Fruit fly (Drosophila melanogaster) whole organism, embryonic: Measurements from ENCODE around the gene CG13110.

Source experiments
- Abd-B ChIP-seq: fragments of 200-800 bp; sonication (Bioruptor generic); optimal IDR thresholded peaks from 2 replicates; lab custom pipeline; 2018; ENCODE audit warnings: missing biosample characterization, mild to moderate bottlenecking, missing genetic modification characterization, moderate library complexity
- Bteb2 ChIP-seq: fragments of 200-800 bp; sonication (Bioruptor generic); optimal IDR thresholded peaks from 2 replicates; lab custom pipeline; 2016; ENCODE audit warnings: missing biosample characterization, missing genetic modification characterization
- CG10462 ChIP-seq: fragments of 200-800 bp; sonication (Bioruptor generic); optimal IDR thresholded peaks from 2 replicates; lab custom pipeline; 2016; ENCODE audit warnings: missing biosample characterization, missing genetic modification characterization
- CG11696 ChIP-seq: fragments of 200-800 bp; sonication (Bioruptor generic); IDR thresholded peaks from 2 replicates; pipeline ENCODE4 v1.3.6; 2022; ENCODE audit warnings: missing biosample characterization, missing genetic modification characterization
- CG12104 ChIP-seq: fragments of 200-800 bp; sonication (Bioruptor generic); optimal IDR thresholded peaks from 3 replicates; lab custom pipeline; 2016; ENCODE audit warnings: missing biosample characterization, missing genetic modification characterization
- CG13624 ChIP-seq: fragments of 200-800 bp; sonication (Bioruptor generic); optimal IDR thresholded peaks from 2 replicates; lab custom pipeline; 2016; ENCODE audit warnings: missing biosample characterization, missing genetic modification characterization
- CG13894 ChIP-seq: fragments of 200-800 bp; sonication (Bioruptor generic); optimal IDR thresholded peaks from 3 replicates; lab custom pipeline; 2018; ENCODE audit warnings: missing biosample characterization, mild to moderate bottlenecking, missing genetic modification characterization, moderate library complexity
- CG2129 ChIP-seq: fragments of 200-800 bp; sonication (Bioruptor generic); IDR thresholded peaks from 2 replicates; pipeline ENCODE4 v1.3.6; 2022; ENCODE audit warnings: missing biosample characterization, missing genetic modification characterization; ENCODE audit not compliant: partially characterized antibody
- CG30403 ChIP-seq: fragments of 200-800 bp; sonication (Bioruptor generic); optimal IDR thresholded peaks from 3 replicates; lab custom pipeline; 2016; ENCODE audit warnings: missing biosample characterization, missing genetic modification characterization
- CG31388 ChIP-seq: fragments of 200-800 bp; sonication (Bioruptor generic); optimal IDR thresholded peaks from 2 replicates; lab custom pipeline; 2016; ENCODE audit warnings: missing biosample characterization, missing genetic modification characterization
- CG32767 ChIP-seq: fragments of 200-800 bp; sonication (Bioruptor generic); IDR thresholded peaks from 2 replicates; pipeline ENCODE4 v1.3.6; 2022; ENCODE audit warnings: missing biosample characterization, missing genetic modification characterization
- CG33213 ChIP-seq: fragments of 200-800 bp; sonication (Bioruptor generic); optimal IDR thresholded peaks from 3 replicates; lab custom pipeline; 2016; ENCODE audit warnings: missing biosample characterization, missing genetic modification characterization
- CG3847 ChIP-seq: fragments of 200-800 bp; sonication (Bioruptor generic); IDR thresholded peaks from 2 replicates; pipeline ENCODE4 v1.3.6; 2022; ENCODE audit warnings: missing biosample characterization, missing genetic modification characterization
- CG7372 ChIP-seq: fragments of 200-800 bp; sonication (Bioruptor generic); IDR thresholded peaks from 2 replicates; pipeline ENCODE4 v1.3.6; 2022; ENCODE audit warnings: missing biosample characterization, missing genetic modification characterization
- CG9215 ChIP-seq: fragments of 200-800 bp; sonication (Bioruptor generic); IDR thresholded peaks from 2 replicates; pipeline ENCODE4 v1.3.6; 2022; ENCODE audit warnings: missing biosample characterization, missing genetic modification characterization
- CG9437 ChIP-seq: fragments of 200-800 bp; sonication (Bioruptor generic); optimal IDR thresholded peaks from 2 replicates; lab custom pipeline; 2018; ENCODE audit warnings: missing biosample characterization, mild to moderate bottlenecking, missing genetic modification characterization
- CG9876 ChIP-seq: fragments of 200-800 bp; sonication (Bioruptor generic); optimal IDR thresholded peaks from 2 replicates; lab custom pipeline; 2016; ENCODE audit warnings: missing biosample characterization, missing genetic modification characterization
- CoRest ChIP-seq: fragments of 200-800 bp; sonication (Bioruptor generic); optimal IDR thresholded peaks from 3 replicates; lab custom pipeline; 2018; ENCODE audit warnings: missing biosample characterization, mild to moderate bottlenecking, missing genetic modification characterization, moderate library complexity
- Dp ChIP-seq: fragments of 200-800 bp; sonication (Bioruptor generic); optimal IDR thresholded peaks from 2 replicates; lab custom pipeline; 2018; ENCODE audit warnings: missing biosample characterization, mild to moderate bottlenecking, missing genetic modification characterization, moderate library complexity
- Dref ChIP-seq: fragments of 200-800 bp; sonication (Bioruptor generic); IDR thresholded peaks from 2 replicates; pipeline ENCODE4 v1.3.6; 2022; ENCODE audit warnings: missing biosample characterization, missing genetic modification characterization
- Ets65A ChIP-seq: fragments of 200-800 bp; sonication (Bioruptor generic); peaks from one replicate; lab custom pipeline; 2016; ENCODE audit warnings: missing biosample characterization, missing genetic modification characterization
- Fer2 ChIP-seq: fragments of 200-800 bp; sonication (Bioruptor generic); optimal IDR thresholded peaks from 2 replicates; lab custom pipeline; 2018; ENCODE audit warnings: missing biosample characterization, mild to moderate bottlenecking, missing genetic modification characterization, moderate library complexity
- Hmr ChIP-seq: fragments of 200-800 bp; sonication (Bioruptor generic); optimal IDR thresholded peaks from 3 replicates; lab custom pipeline; 2017; ENCODE audit warnings: mild to moderate bottlenecking, missing biosample characterization, missing genetic modification reagents, missing genetic modification characterization
- Hr78 ChIP-seq, 2 experiments: fragments of 200-800 bp in 1 of 2; fragments of >200 bp in 1 of 2; sonication (Bioruptor generic) in 1 of 2; optimal IDR thresholded peaks; 2 replicates each; lab custom pipeline; 2017 to 2019; ENCODE audit warnings: missing biosample characterization in 2 of 2, missing genetic modification characterization in 2 of 2, mild to moderate bottlenecking in 1 of 2, moderate library complexity in 1 of 2
- Lhr ChIP-seq: fragments of 200-800 bp; sonication (Bioruptor generic); optimal IDR thresholded peaks from 3 replicates; lab custom pipeline; 2017; ENCODE audit warnings: mild to moderate bottlenecking, missing biosample characterization, missing genetic modification reagents, missing genetic modification characterization
- MESR4 ChIP-seq: fragments of 200-800 bp; sonication (Bioruptor generic); optimal IDR thresholded peaks from 2 replicates; lab custom pipeline; 2018; ENCODE audit warnings: missing biosample characterization, mild to moderate bottlenecking, missing genetic modification characterization, moderate library complexity
- Max ChIP-seq: fragments of 200-800 bp; sonication (Bioruptor generic); optimal IDR thresholded peaks from 2 replicates; lab custom pipeline; 2016; ENCODE audit warnings: missing biosample characterization, mild to moderate bottlenecking, missing genetic modification characterization
- Nf-YA ChIP-seq: fragments of 200-800 bp; sonication (Bioruptor generic); IDR thresholded peaks from 2 replicates; pipeline ENCODE4 v1.3.6; 2022; ENCODE audit warnings: missing biosample characterization, missing genetic modification characterization
- Rfx ChIP-seq: fragments of 200-800 bp; sonication (Bioruptor generic); IDR thresholded peaks from 2 replicates; pipeline ENCODE4 v1.3.6; 2022; ENCODE audit warnings: missing biosample characterization, missing genetic modification characterization
- Scr ChIP-seq: fragments of 200-800 bp; sonication (Bioruptor generic); IDR thresholded peaks from 2 replicates; pipeline ENCODE4 v1.3.6; 2022; ENCODE audit warnings: missing biosample characterization, missing genetic modification characterization; ENCODE audit not compliant: partially characterized antibody
- Sox100B ChIP-seq: fragments of 200-800 bp; sonication (Bioruptor generic); optimal IDR thresholded peaks from 3 replicates; lab custom pipeline; 2018; ENCODE audit warnings: missing biosample characterization, mild to moderate bottlenecking, missing genetic modification characterization
- ab ChIP-seq: fragments of 200-800 bp; sonication (Bioruptor generic); optimal IDR thresholded peaks from 2 replicates; lab custom pipeline; 2016; ENCODE audit warnings: missing biosample characterization, missing genetic modification characterization
- abd-A ChIP-seq: fragments of 200-800 bp; sonication (Bioruptor generic); optimal IDR thresholded peaks from 3 replicates; lab custom pipeline; 2019; ENCODE audit warnings: missing biosample characterization, mild to moderate bottlenecking, missing genetic modification characterization, moderate library complexity
- amos ChIP-seq: fragments of 200-800 bp; sonication (Bioruptor generic); IDR thresholded peaks from 2 replicates; pipeline ENCODE4 v1.3.6; 2022; ENCODE audit warnings: missing biosample characterization, missing genetic modification characterization; ENCODE audit not compliant: partially characterized antibody
- chinmo ChIP-seq: fragments of 200-800 bp; sonication (Bioruptor generic); IDR thresholded peaks from 4 replicates; pipeline ENCODE4 v1.3.6; 2022; ENCODE audit warnings: missing biosample characterization, missing genetic modification characterization; ENCODE audit not compliant: partially characterized antibody
- crol ChIP-seq: fragments of 200-800 bp; sonication (Bioruptor generic); IDR thresholded peaks from 2 replicates; pipeline ENCODE4 v1.3.6; 2022; ENCODE audit warnings: missing biosample characterization, missing genetic modification characterization
- eve ChIP-seq, 2 experiments: fragments of >200 bp; optimal IDR thresholded peaks; 2 replicates each; lab custom pipeline; 2017; ENCODE audit warnings: missing biosample characterization in 2 of 2, missing genetic modification characterization in 2 of 2
- knrl ChIP-seq: fragments of 200-800 bp; sonication (Bioruptor generic); IDR thresholded peaks from 3 replicates; pipeline ENCODE4 v1.3.6; 2022; ENCODE audit warnings: missing biosample characterization, missing genetic modification characterization; ENCODE audit not compliant: partially characterized antibody
- lov ChIP-seq, 2 experiments: fragments of 200-800 bp in 1 of 2; fragments of >200 bp in 1 of 2; sonication (Bioruptor generic) in 1 of 2; IDR thresholded peaks in 1 of 2; optimal IDR thresholded peaks in 1 of 2; 2 replicates in 1 of 2; 3 replicates in 1 of 2; pipeline versions ENCODE4 v1.3.6 to Lab custom; 2017 to 2022; ENCODE audit warnings: missing biosample characterization in 1 of 2, missing genetic modification characterization in 1 of 2
- pan ChIP-seq, 4 experiments: fragments of >200 bp in 3 of 4; fragments of 200-800 bp in 1 of 4; sonication (Bioruptor generic) in 1 of 4; optimal IDR thresholded peaks in 3 of 4; IDR thresholded peaks in 1 of 4; 2 replicates each; pipeline versions ENCODE4 v1.3.6 to Lab custom; 2017 to 2022; ENCODE audit warnings: missing biosample characterization in 2 of 4, missing genetic modification characterization in 2 of 4, mixed read lengths in 1 of 4
- peb ChIP-seq: fragments of 200-800 bp; sonication (Bioruptor generic); IDR thresholded peaks from 2 replicates; pipeline ENCODE4 v1.3.6; 2022; ENCODE audit warnings: missing biosample characterization, missing genetic modification characterization
- scrt ChIP-seq: fragments of 200-800 bp; sonication (Bioruptor generic); optimal IDR thresholded peaks from 2 replicates; lab custom pipeline; 2018; ENCODE audit warnings: missing biosample characterization, mild to moderate bottlenecking, missing genetic modification characterization, moderate library complexity
- sens ChIP-seq: fragments of 200-800 bp; sonication (Bioruptor generic); peaks from one replicate; lab custom pipeline; 2016; ENCODE audit warnings: missing biosample characterization, missing genetic modification characterization
- trem ChIP-seq: fragments of 200-800 bp; optimal IDR thresholded peaks from 3 replicates; lab custom pipeline; 2019; ENCODE audit warnings: missing biosample characterization, mild to moderate bottlenecking, missing genetic modification characterization, moderate library complexity
- vfl ChIP-seq: fragments of 200-800 bp; sonication (Bioruptor generic); optimal IDR thresholded peaks from 2 replicates; lab custom pipeline; 2016; ENCODE audit warnings: missing biosample characterization, missing genetic modification characterization

The CG13110 gene

dm6 chr2L:9350170-9350569 is at the start of gene CG13110:
Gene CG13110, plus strand, starts transcription at chr2L:9350470.
- no peak for TF ChIP-seq Dp (GFP tag; lab: Kevin White, UChicago)
- no peak for TF ChIP-seq Lhr (GFP tag; lab: Kevin White, UChicago)
- no peak for TF ChIP-seq CG12104

- TF ChIP-seq lov (optimal IDR thresholded peaks at IDR 0.05; lab: Kevin White, UChicago) (no peak), lov (GFP tag; IDR thresholded peaks at IDR 0.05; lab: Robert Waterston, UW) (no peak), CG9876 (GFP tag; lab: Kevin White, UChicago) (no peak), Sox100B (no peak), abd-A (tag; lab: Kevin White, UChicago) (peak; percentile 56), CG11696 (GFP tag; lab: Robert Waterston, UW) (no peak), Bteb2 (no peak), CG9437 (GFP tag; lab: Kevin White, UChicago) (no peak), crol (GFP tag; lab: Robert Waterston, UW) (no peak), eve (GFP tag; optimal IDR thresholded peaks at IDR 0.05; lab: Kevin White, UChicago) (no peak), CG32767 (GFP tag; lab: Robert Waterston, UW) (no peak), Max (GFP tag; lab: Kevin White, UChicago) (no peak), ab (GFP tag; lab: Kevin White, UChicago) (no peak), scrt (GFP tag; lab: Kevin White, UChicago) (peak; percentile 77), CG2129 (GFP tag; lab: Robert Waterston, UW) (no peak), CG13624 (no peak), CG31388 (GFP tag; lab: Kevin White, UChicago) (no peak), Dref (GFP tag; lab: Robert Waterston, UW) (0 out of 2 replicates have a peak, but pooled peaks have one; percentile 5), Ets65A (GFP tag; lab: Kevin White, UChicago) (peak; percentile 24), CG13894 (tag; lab: Kevin White, UChicago) (peak; percentile 9), CG7372 (GFP tag; lab: Robert Waterston, UW) (0 out of 2 replicates have a peak, but pooled peaks have one; percentile 10)
Observed at dm6 chr2L:9321022-9321421, 29.2 kb upstream of the CG13110 start.

- TF ChIP-seq sens (GFP tag; lab: Kevin White, UChicago) (peak; percentile 4), CoRest (tag; lab: Kevin White, UChicago) (no peak)
Observed at dm6 chr2L:9327444-9327843, 22.8 kb upstream of the CG13110 start, which contains the start of gene CG17005. Gene CG17005, plus strand, starts transcription at chr2L:9327744.

- no peak for TF ChIP-seq CG9215
- peak; percentile 5 for TF ChIP-seq MESR4 (GFP tag; lab: Kevin White, UChicago)
- TF ChIP-seq Rfx (GFP tag; lab: Robert Waterston, UW), result no peak
- TF ChIP-seq trem (tag; lab: Kevin White, UChicago), result peak; percentile 70
- TF ChIP-seq chinmo (GFP tag; lab: Robert Waterston, UW), result 0 out of 4 replicates have a peak, but pooled peaks have one; percentile 7
- TF ChIP-seq Hmr (GFP tag; lab: Kevin White, UChicago), result peak; percentile 42
- TF ChIP-seq peb (GFP tag; lab: Robert Waterston, UW), result no peak
- TF ChIP-seq CG10462 (GFP tag; lab: Kevin White, UChicago), result no peak
- no peak for TF ChIP-seq Hr78 (GFP tag; optimal IDR thresholded peaks at IDR 0.05; lab: Kevin White, UChicago)
- peak; percentile 100 for TF ChIP-seq CG3847 (GFP tag; lab: Robert Waterston, UW)
- no peak for TF ChIP-seq vfl (GFP tag; lab: Kevin White, UChicago)
- TF ChIP-seq pan (optimal IDR thresholded peaks at IDR 0.05; lab: Kevin White, UChicago), result no peak
- TF ChIP-seq pan (GFP tag; optimal IDR thresholded peaks at IDR 0.05 in 1 of 2, IDR thresholded peaks at IDR 0.05 in 1 of 2), result no peak
- peak; percentile 58 for TF ChIP-seq CG33213 (GFP tag; lab: Kevin White, UChicago)
- no peak for TF ChIP-seq Nf-YA (GFP tag; lab: Robert Waterston, UW)
- no peak for TF ChIP-seq Scr
- TF ChIP-seq knrl (GFP tag; lab: Robert Waterston, UW), result peak; percentile 49; the same call in 2 of the 3 replicates
- TF ChIP-seq CG30403 (GFP tag; lab: Kevin White, UChicago), result no peak
- no peak for TF ChIP-seq Fer2 (tag; lab: Kevin White, UChicago)
- TF ChIP-seq Abd-B (GFP tag; lab: Kevin White, UChicago), result peak; percentile 20
- peak; percentile 94 for TF ChIP-seq Ets65A (GFP tag; lab: Kevin White, UChicago)
- peak; percentile 52 for TF ChIP-seq amos (GFP tag; lab: Robert Waterston, UW)
Observed at dm6 chr2L:9330628-9331027, 19.6 kb upstream of the CG13110 start, which contains the start of gene Cks30A. Gene Cks30A, plus strand, starts transcription at chr2L:9330763.
